Fruit fly (Drosophila melanogaster): Measurements from ENCODE around the gene CG15443.

CG15443 gene

dm6 chr2L:4458119-4459056 lies 4.9 kb downstream of the CG15443 start, which contains the start of gene RpL27A (continued):
- TF ChIP-seq Hey (tag; optimal IDR thresholded peaks at IDR 0.05) = peak; percentile 82
- TF ChIP-seq Sox100B (GFP tag; optimal IDR thresholded peaks at IDR 0.05) = peak; percentile 68
- peak; percentile 56 for TF ChIP-seq NC2α (GFP tag; optimal IDR thresholded peaks at IDR 0.05)
- peak; percentile 92 for TF ChIP-seq MTF-1 (GFP tag; optimal IDR thresholded peaks at IDR 0.05; ENCODE audit: borderline replicate concordance)
- no peak for TF ChIP-seq pnt (GFP tag; optimal IDR thresholded peaks at IDR 0.05)
- TF ChIP-seq hth (optimal IDR thresholded peaks at IDR 0.05) = no peak
- peak; percentile 61 for TF ChIP-seq CG10274 (GFP tag; optimal IDR thresholded peaks at IDR 0.05)
- peak; percentile 81 for TF ChIP-seq nom (GFP tag; optimal IDR thresholded peaks at IDR 0.05)
- TF ChIP-seq al (GFP tag; IDR thresholded peaks at IDR 0.05) = peak; percentile 71
- no peak for TF ChIP-seq CG1832 (GFP tag; optimal IDR thresholded peaks at IDR 0.05)
- peak; percentile 34; the same call in 1 of the 2 replicates for TF ChIP-seq gt (GFP tag; IDR thresholded peaks at IDR 0.05)
- TF ChIP-seq Atf3 (GFP tag; optimal IDR thresholded peaks at IDR 0.05) = peak; percentile 51
- peak; percentile 71 for TF ChIP-seq Jarid2 (GFP tag; optimal IDR thresholded peaks at IDR 0.05)
- TF ChIP-seq tna (GFP tag; IDR thresholded peaks at IDR 0.05; ENCODE audit: partially characterized antibody) = peak; percentile 44; the same call in 1 of the 2 replicates
- no peak; the same call in 1 of the 2 replicates for TF ChIP-seq Adf1 (GFP tag; IDR thresholded peaks at IDR 0.05)
- peak; percentile 45 for TF ChIP-seq Dad (GFP tag; optimal IDR thresholded peaks at IDR 0.05)
- TF ChIP-seq HmgZ (tag; optimal IDR thresholded peaks at IDR 0.05) = peak; percentile 75
- TF ChIP-seq CG12236 (GFP tag; optimal IDR thresholded peaks at IDR 0.05) = peak; percentile 64
- peak; percentile 53 for TF ChIP-seq maf-S (GFP tag; optimal IDR thresholded peaks at IDR 0.05)
- peak; percentile 92 for TF ChIP-seq NC2β (GFP tag; optimal IDR thresholded peaks at IDR 0.05)
- TF ChIP-seq CG9797 (GFP tag; optimal IDR thresholded peaks at IDR 0.05) = peak; percentile 83
- TF ChIP-seq CG11560 (tag; IDR thresholded peaks at IDR 0.05) = no peak; the same call in 2 of the 3 replicates
- TF ChIP-seq trh (GFP tag; optimal IDR thresholded peaks at IDR 0.05) = peak; percentile 75
- TF ChIP-seq lov (optimal IDR thresholded peaks at IDR 0.05) = no peak
- TF ChIP-seq lov (GFP tag; IDR thresholded peaks at IDR 0.05) = peak; percentile 79; the same call in 2 of the 3 replicates
- peak; percentile 68 for TF ChIP-seq pb (GFP tag; optimal IDR thresholded peaks at IDR 0.05)
- 0 out of 3 replicates have a peak, but pooled peaks have one; percentile 37 for TF ChIP-seq CG2199 (GFP tag; IDR thresholded peaks at IDR 0.05)
- no peak for TF ChIP-seq hbn (GFP tag; IDR thresholded peaks at IDR 0.05; ENCODE audit: partially characterized antibody)
- TF ChIP-seq Hr78 (GFP tag; optimal IDR thresholded peaks at IDR 0.05) = peak in 1 of 2 experiments; percentile 10
- peak; percentile 65 for TF ChIP-seq Ptx1 (GFP tag; IDR thresholded peaks at IDR 0.05)
- peak; percentile 66 for TF ChIP-seq cas (GFP tag; IDR thresholded peaks at IDR 0.05)
- TF ChIP-seq CG3163 (GFP tag; optimal IDR thresholded peaks at IDR 0.05) = peak; percentile 58
- TF ChIP-seq dysf (GFP tag; IDR thresholded peaks at IDR 0.05) = peak; percentile 78
- peak; percentile 71 for TF ChIP-seq CG12104 (GFP tag; optimal IDR thresholded peaks at IDR 0.05)
- TF ChIP-seq sisA (GFP tag; IDR thresholded peaks at IDR 0.05) = peak; percentile 54; the same call in 1 of the 2 replicates
- TF ChIP-seq CG3726 (GFP tag; IDR thresholded peaks at IDR 0.05) = 0 out of 3 replicates have a peak, but pooled peaks have one; percentile 44
- TF ChIP-seq oc (tag; optimal IDR thresholded peaks at IDR 0.05) = peak; percentile 60
- no peak for TF ChIP-seq CG8478 (optimal IDR thresholded peaks at IDR 0.05)
- TF ChIP-seq z (GFP tag; IDR thresholded peaks at IDR 0.05) = no peak
- TF ChIP-seq CG9437 (GFP tag; optimal IDR thresholded peaks at IDR 0.05) = peak; percentile 59
- TF ChIP-seq nerfin-2 (GFP tag; IDR thresholded peaks at IDR 0.05; ENCODE audit: partially characterized antibody) = no peak; the same call in 1 of the 2 replicates
- TF ChIP-seq fru (optimal IDR thresholded peaks at IDR 0.05) = no peak
- TF ChIP-seq CG43689 (GFP tag; IDR thresholded peaks at IDR 0.05) = peak; percentile 71
- peak; percentile 64 for TF ChIP-seq CG15011 (GFP tag; optimal IDR thresholded peaks at IDR 0.05)
- peak; percentile 72 for TF ChIP-seq CG8089 (GFP tag; optimal IDR thresholded peaks at IDR 0.05)
- peak; percentile 62 for TF ChIP-seq CG18764 (GFP tag; optimal IDR thresholded peaks at IDR 0.05)
- peak; percentile 72 for TF ChIP-seq CG17359 (tag; optimal IDR thresholded peaks at IDR 0.05)
- TF ChIP-seq bsh (GFP tag; optimal IDR thresholded peaks at IDR 0.05) = peak; percentile 43 to 66
- TF ChIP-seq Nf-YC (tag; optimal IDR thresholded peaks at IDR 0.05) = peak; percentile 58

Measured in whole organism, embryonic.